Fruit fly (Drosophila melanogaster): Measurements from ENCODE around the gene ppk31.
A peak's percentile ranks its signal among the peaks of the same experiment; 100 is the strongest.

DNA sequence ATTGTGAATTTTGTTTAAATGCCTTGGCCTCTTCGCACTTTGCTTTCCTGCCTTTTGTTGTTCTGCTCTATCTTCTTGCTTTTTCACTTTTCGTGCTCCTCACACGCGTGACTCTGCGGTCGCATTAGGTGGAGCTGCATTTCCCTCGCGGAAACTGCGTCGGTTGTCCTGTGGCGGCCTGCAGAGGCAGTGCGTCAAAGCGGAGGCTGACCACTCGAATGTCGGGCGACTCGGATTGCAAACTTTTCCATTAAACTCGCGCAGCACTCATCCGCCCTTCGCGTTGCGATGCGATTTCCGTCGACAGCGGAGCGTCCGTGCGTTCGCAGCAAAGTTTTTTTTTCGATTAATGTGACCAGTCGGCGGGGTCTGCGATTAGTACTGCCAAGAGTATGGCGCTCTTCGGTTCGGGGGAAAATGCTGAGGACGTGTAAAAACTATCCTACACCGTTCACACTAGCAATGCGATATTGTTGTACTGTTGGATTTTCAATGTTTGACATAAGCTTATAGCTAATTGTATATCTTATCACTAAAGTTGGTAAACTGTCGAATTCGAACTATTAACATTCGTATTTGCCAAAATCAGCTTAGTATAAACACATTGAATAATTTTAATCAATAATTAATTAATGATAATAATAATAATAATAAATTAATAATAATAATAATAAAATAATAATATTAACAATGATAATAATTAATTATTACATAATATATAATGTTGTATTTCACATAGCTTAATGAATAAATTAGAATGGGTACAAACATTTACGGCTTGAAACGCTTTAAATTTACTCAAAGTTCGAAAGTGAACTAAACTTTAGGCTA lies 12.0 kb upstream of the ppk31 start, which contains the start of gene CG6051:
- TF ChIP-seq Clk (GFP tag; optimal IDR thresholded peaks at IDR 0.05) (peak; percentile 26), pad (GFP tag; optimal IDR thresholded peaks at IDR 0.05) (no peak), kay (GFP tag; ENCODE audit: borderline replicate concordance) (no peak), CG5204 (GFP tag; optimal IDR thresholded peaks at IDR 0.05) (no peak), CG12768 (GFP tag; optimal IDR thresholded peaks at IDR 0.05) (peak; percentile 0), cnc (optimal IDR thresholded peaks at IDR 0.05) (no peak), CG7045 (GFP tag; optimal IDR thresholded peaks at IDR 0.05) (peak; percentile 17), bab1 (GFP tag; optimal IDR thresholded peaks at IDR 0.05) (peak; percentile 62), CG14711 (tag; optimal IDR thresholded peaks at IDR 0.05) (no peak), Mnt (GFP tag; optimal IDR thresholded peaks at IDR 0.05) (peak; percentile 76)
